Worm (Caenorhabditis elegans) whole organism, young adult: ENCODE results near the gene fbxa-182.

Source experiments
- B0035.1 ChIP-seq: sonication (generic microtip); optimal IDR thresholded peaks from 2 replicates; lab custom pipeline; 2016; ENCODE audit warnings: missing genetic modification characterization, mild to moderate bottlenecking, missing compliant biosample characterization, missing genotype, missing genetic modification reagents
- D2030.7 ChIP-seq: fragments of 200-800 bp; sonication (Bioruptor generic); IDR thresholded peaks from 2 replicates; pipeline ENCODE4 v1.3.6; 2022; ENCODE audit warnings: missing genetic modification reagents, missing genetic modification characterization, missing compliant biosample characterization
- F10E7.11 ChIP-seq: sonication (generic microtip); optimal IDR thresholded peaks from 2 replicates; lab custom pipeline; 2017; ENCODE audit warnings: mild to moderate bottlenecking, missing genetic modification characterization, moderate library complexity, missing compliant biosample characterization
- F22D6.2 ChIP-seq: sonication (generic microtip); optimal IDR thresholded peaks from 2 replicates; lab custom pipeline; 2016; ENCODE audit warnings: mild to moderate bottlenecking, missing genetic modification characterization, missing compliant biosample characterization
- F33H1.4 ChIP-seq: fragments of 200-800 bp; sonication (Bioruptor generic); IDR thresholded peaks from 2 replicates; pipeline ENCODE4 v1.3.6; 2022; ENCODE audit warnings: missing genetic modification reagents, missing genetic modification characterization, missing compliant biosample characterization
- F49E8.2 ChIP-seq: sonication (generic microtip); optimal IDR thresholded peaks from 3 replicates; lab custom pipeline; 2017; ENCODE audit warnings: missing genetic modification characterization, mild to moderate bottlenecking, missing compliant biosample characterization, antibody characterized with exemption, moderate library complexity; ENCODE audit not compliant: insufficient read depth
- F52B5.7 ChIP-seq: sonication (generic microtip); optimal IDR thresholded peaks from 2 replicates; lab custom pipeline; 2016; ENCODE audit warnings: mild to moderate bottlenecking, missing genetic modification characterization, missing compliant biosample characterization
- K11D2.4 ChIP-seq: fragments of 200-800 bp; sonication (Bioruptor generic); IDR thresholded peaks from 2 replicates; pipeline ENCODE4 v1.3.6; 2022; ENCODE audit warnings: missing genetic modification reagents, missing genetic modification characterization, missing compliant biosample characterization
- T26A5.8 ChIP-seq: sonication (generic microtip); optimal IDR thresholded peaks from 2 replicates; lab custom pipeline; 2016; ENCODE audit warnings: missing genetic modification characterization, missing compliant biosample characterization
- Y53F4B.3 ChIP-seq: fragments of 200-800 bp; sonication (Bioruptor generic); IDR thresholded peaks from 2 replicates; pipeline ENCODE4 v1.3.6; 2022; ENCODE audit warnings: missing genetic modification reagents, missing genetic modification characterization, missing compliant biosample characterization
- Y53G8AR.9 ChIP-seq: fragments of 200-800 bp; sonication (Bioruptor generic); conservative IDR thresholded peaks from 2 replicates; pipeline ENCODE4 v1.3.6; 2022; ENCODE audit warnings: missing genetic modification reagents, missing genetic modification characterization, missing compliant biosample characterization
- atf-7 ChIP-seq: sonication (generic microtip); optimal IDR thresholded peaks from 2 replicates; lab custom pipeline; 2017; ENCODE audit warnings: mild to moderate bottlenecking, missing genetic modification characterization, missing compliant biosample characterization
- athp-1 ChIP-seq: sonication (generic microtip); optimal IDR thresholded peaks from 2 replicates; lab custom pipeline; 2017; ENCODE audit warnings: mild to moderate bottlenecking, missing genetic modification characterization, missing compliant biosample characterization
- bed-1 ChIP-seq: fragments of 200-800 bp; sonication (Bioruptor generic); IDR thresholded peaks from 2 replicates; pipeline ENCODE4 v1.3.6; 2022; ENCODE audit warnings: missing genetic modification reagents, missing genetic modification characterization, missing compliant biosample characterization
- bed-2 ChIP-seq: fragments of 200-800 bp; sonication (Bioruptor generic); IDR thresholded peaks from 2 replicates; pipeline ENCODE4 v1.3.6; 2022; ENCODE audit warnings: missing genetic modification reagents, missing genetic modification characterization, missing compliant biosample characterization
- ceh-58 ChIP-seq: fragments of 200-800 bp; sonication (Bioruptor generic); IDR thresholded peaks from 2 replicates; pipeline ENCODE4 v1.3.6; 2022; ENCODE audit warnings: missing genetic modification characterization, missing compliant biosample characterization
- ceh-79 ChIP-seq: sonication (generic microtip); optimal IDR thresholded peaks from 2 replicates; lab custom pipeline; 2017; ENCODE audit warnings: mild to moderate bottlenecking, missing genetic modification characterization, missing compliant biosample characterization
- chd-7 ChIP-seq: sonication (generic microtip); optimal IDR thresholded peaks from 2 replicates; lab custom pipeline; 2016; ENCODE audit warnings: mild to moderate bottlenecking, missing genetic modification characterization, moderate library complexity, missing compliant biosample characterization
- egl-18 ChIP-seq: fragments of 200-800 bp; sonication (Bioruptor generic); IDR thresholded peaks from 2 replicates; pipeline ENCODE4 v1.3.6; 2022; ENCODE audit warnings: missing genetic modification reagents, missing genetic modification characterization, missing compliant biosample characterization
- fkh-3 ChIP-seq: sonication (generic microtip); optimal IDR thresholded peaks from 2 replicates; lab custom pipeline; 2016; ENCODE audit warnings: mild to moderate bottlenecking, missing genetic modification characterization, missing compliant biosample characterization
- hlh-26 ChIP-seq: fragments of 200-800 bp; sonication (Bioruptor generic); conservative IDR thresholded peaks from 2 replicates; pipeline ENCODE4 v1.3.6; 2022; ENCODE audit warnings: missing genetic modification reagents, missing genetic modification characterization, missing compliant biosample characterization
- hmg-1.2 ChIP-seq: fragments of 200-800 bp; sonication (Bioruptor generic); IDR thresholded peaks from 2 replicates; pipeline ENCODE4 v1.3.6; 2022; ENCODE audit warnings: missing genetic modification reagents, missing genetic modification characterization, missing compliant biosample characterization
- hrde-1 ChIP-seq: sonication (generic microtip); optimal IDR thresholded peaks from 2 replicates; lab custom pipeline; 2016; ENCODE audit warnings: missing genetic modification characterization, mild to moderate bottlenecking, missing compliant biosample characterization, moderate library complexity, missing genotype, missing genetic modification reagents, borderline replicate concordance
- lag-1 ChIP-seq: fragments of 200-800 bp; sonication (Bioruptor generic); IDR thresholded peaks from 2 replicates; pipeline ENCODE4 v1.3.6; 2022; ENCODE audit warnings: missing genetic modification reagents, missing genetic modification characterization, missing compliant biosample characterization
- lin-26 ChIP-seq: fragments of 200-800 bp; sonication (Bioruptor generic); IDR thresholded peaks from 2 replicates; pipeline ENCODE4 v1.3.6; 2022; ENCODE audit warnings: missing genetic modification reagents, missing genetic modification characterization, missing compliant biosample characterization
- lsl-1 ChIP-seq: fragments of 200-800 bp; sonication (Bioruptor generic); optimal IDR thresholded peaks from 2 replicates; lab custom pipeline; 2018; ENCODE audit warnings: mild to moderate bottlenecking, missing genetic modification characterization, moderate library complexity, missing compliant biosample characterization
- madf-6 ChIP-seq: fragments of 200-800 bp; sonication (Bioruptor generic); IDR thresholded peaks from 2 replicates; pipeline ENCODE4 v1.3.6; 2022; ENCODE audit warnings: missing genetic modification reagents, missing genetic modification characterization, missing compliant biosample characterization
- madf-8 ChIP-seq: fragments of 200-800 bp; sonication (Bioruptor generic); conservative IDR thresholded peaks from 2 replicates; pipeline ENCODE4 v1.3.6; 2022; ENCODE audit warnings: missing genetic modification reagents, missing genetic modification characterization, missing compliant biosample characterization
- mes-4 ChIP-seq: sonication (generic microtip); optimal IDR thresholded peaks from 2 replicates; lab custom pipeline; 2016; ENCODE audit warnings: missing genotype, missing genetic modification characterization, missing compliant biosample characterization
- mxl-1 ChIP-seq: sonication (generic microtip); optimal IDR thresholded peaks from 2 replicates; lab custom pipeline; 2016; ENCODE audit warnings: missing genetic modification characterization, missing compliant biosample characterization
- nfya-2 ChIP-seq: fragments of 200-800 bp; sonication (Bioruptor generic); IDR thresholded peaks from 2 replicates; pipeline ENCODE4 v1.3.6; 2022; ENCODE audit warnings: missing genetic modification reagents, missing genetic modification characterization, missing compliant biosample characterization
- nfyb-1 ChIP-seq: fragments of 200-800 bp; sonication (Bioruptor generic); IDR thresholded peaks from 2 replicates; pipeline ENCODE4 v1.3.6; 2022; ENCODE audit warnings: missing genetic modification reagents, missing genetic modification characterization, missing compliant biosample characterization
- pbrm-1 ChIP-seq: fragments of 200-800 bp; sonication (Bioruptor generic); IDR thresholded peaks from 2 replicates; pipeline ENCODE4 v1.3.6; 2022; ENCODE audit warnings: missing genetic modification reagents, missing genetic modification characterization, missing compliant biosample characterization
- pha-4 ChIP-seq: fragments of 150-350 bp; sonication (generic microtip); optimal IDR thresholded peaks from 2 replicates; lab custom pipeline; 2014; ENCODE audit warnings: missing biosample characterization, missing genetic modification reagents, missing genetic modification characterization
- repo-1 ChIP-seq: sonication (generic microtip); optimal IDR thresholded peaks from 2 replicates; lab custom pipeline; 2017; ENCODE audit warnings: mild to moderate bottlenecking, missing genetic modification characterization, missing compliant biosample characterization
- sdz-38 ChIP-seq: sonication (generic microtip); optimal IDR thresholded peaks from 2 replicates; lab custom pipeline; 2016; ENCODE audit warnings: missing genotype, missing genetic modification characterization, missing compliant biosample characterization
- sea-2 ChIP-seq: fragments of 200-800 bp; sonication (Bioruptor generic); IDR thresholded peaks from 2 replicates; pipeline ENCODE4 v1.3.6; 2022; ENCODE audit warnings: missing genetic modification characterization, missing compliant biosample characterization
- snpc-1.1 ChIP-seq: sonication (generic microtip); optimal IDR thresholded peaks from 2 replicates; lab custom pipeline; 2017; ENCODE audit warnings: missing genetic modification characterization, mild to moderate bottlenecking, missing compliant biosample characterization, antibody characterized with exemption, moderate library complexity, missing genotype, missing genetic modification reagents; ENCODE audit not compliant: insufficient read depth
- snpc-4 ChIP-seq, 5 experiments: fragments of 150-350 bp in 1 of 5; sonication (generic microtip) in 4 of 5; optimal IDR thresholded peaks; 2 replicates each; lab custom pipeline; 2014 to 2018; ENCODE audit warnings: missing genetic modification characterization in 5 of 5, missing biosample characterization in 3 of 5, antibody characterized with exemption in 2 of 5, mild to moderate bottlenecking in 2 of 5, missing compliant biosample characterization in 2 of 5, missing genotype in 2 of 5, moderate library complexity in 2 of 5, missing genetic modification reagents in 1 of 5
- somi-1 ChIP-seq: fragments of 200-800 bp; sonication (Bioruptor generic); optimal IDR thresholded peaks from 2 replicates; lab custom pipeline; 2018; ENCODE audit warnings: mild to moderate bottlenecking, missing genetic modification characterization, missing compliant biosample characterization
- sptf-2 ChIP-seq: fragments of 200-800 bp; sonication (Bioruptor generic); optimal IDR thresholded peaks from 2 replicates; lab custom pipeline; 2018; ENCODE audit warnings: mild to moderate bottlenecking, missing genetic modification characterization, missing compliant biosample characterization
- unc-130 ChIP-seq: sonication (generic microtip); optimal IDR thresholded peaks from 2 replicates; lab custom pipeline; 2016; ENCODE audit warnings: missing genetic modification reagents, missing genetic modification characterization, missing compliant biosample characterization
- unc-62 ChIP-seq: fragments of 150-350 bp; optimal IDR thresholded peaks from 2 replicates; lab custom pipeline; 2014; ENCODE audit warnings: missing biosample characterization, missing genetic modification reagents, missing genetic modification characterization
- zfh-2 ChIP-seq: fragments of 200-800 bp; sonication (Bioruptor generic); conservative IDR thresholded peaks from 2 replicates; pipeline ENCODE4 v1.3.6; 2022; ENCODE audit warnings: missing genetic modification reagents, missing genetic modification characterization, missing compliant biosample characterization
- ztf-25 ChIP-seq: fragments of 200-800 bp; sonication (Bioruptor generic); IDR thresholded peaks from 2 replicates; pipeline ENCODE4 v1.3.6; 2022; ENCODE audit warnings: missing genetic modification reagents, missing genetic modification characterization, missing compliant biosample characterization
- ztf-28 ChIP-seq: fragments of 200-800 bp; sonication (Bioruptor generic); IDR thresholded peaks from 2 replicates; pipeline ENCODE4 v1.3.6; 2022; ENCODE audit warnings: missing genetic modification reagents, missing genetic modification characterization, missing compliant biosample characterization
- ztf-3 ChIP-seq: fragments of 200-800 bp; sonication (Bioruptor generic); optimal IDR thresholded peaks from 2 replicates; lab custom pipeline; 2018; ENCODE audit warnings: mild to moderate bottlenecking, missing genetic modification characterization, missing compliant biosample characterization
- ztf-6 ChIP-seq: fragments of 200-800 bp; sonication (Bioruptor generic); IDR thresholded peaks from 2 replicates; pipeline ENCODE4 v1.3.6; 2022; ENCODE audit warnings: missing genetic modification reagents, missing genetic modification characterization, missing compliant biosample characterization

The fbxa-182 gene

ce11 chrII:2450990-2451389 is 38.4 kb upstream of the fbxa-182 start (continued):
- TF ChIP-seq ztf-3 (GFP tag; lab: Kevin White, UChicago) (no peak), ztf-28 (GFP tag; lab: Robert Waterston, UW) (peak; percentile 96), sea-2 (GFP tag; lab: Robert Waterston, UW) (0 out of 2 replicates have a peak, but pooled peaks have one; percentile 39), bed-2 (peak; percentile 93), somi-1 (GFP tag; lab: Kevin White, UChicago) (peak; percentile 9), pha-4 (tag; lab: Kevin White, UChicago) (no peak), nfyb-1 (GFP tag; lab: Robert Waterston, UW) (peak; percentile 66; the same call in 1 of the 2 replicates), atf-7 (tag; lab: Kevin White, UChicago) (no peak), T26A5.8 (tag; lab: Kevin White, UChicago) (no peak), F49E8.2 (tag; lab: Kevin White, UChicago) (peak; percentile 37), F52B5.7 (tag; lab: Kevin White, UChicago) (peak; percentile 15), athp-1 (tag; lab: Kevin White, UChicago) (peak; percentile 84), fkh-3 (tag; lab: Kevin White, UChicago) (no peak), Y53F4B.3 (GFP tag; lab: Robert Waterston, UW) (no peak), repo-1 (tag; lab: Kevin White, UChicago) (no peak), F33H1.4 (GFP tag; lab: Robert Waterston, UW) (peak; percentile 75), egl-18 (0 out of 2 replicates have a peak, but pooled peaks have one; percentile 13), sdz-38 (no peak), unc-62 (GFP tag; lab: Kevin White, UChicago) (no peak), lsl-1 (GFP tag; lab: Kevin White, UChicago) (peak; percentile 84), K11D2.4 (GFP tag; lab: Robert Waterston, UW) (peak; percentile 73), sptf-2 (GFP tag; lab: Kevin White, UChicago) (no peak), snpc-4 (GFP tag; optimal IDR thresholded peaks at IDR 0.05; lab: Kevin White, UChicago) (no peak), snpc-4 (tag; optimal IDR thresholded peaks at IDR 0.05; lab: Kevin White, UChicago) (peak in 2 of 4 experiments; percentile 2 to 36), unc-130 (GFP tag; lab: Kevin White, UChicago) (peak; percentile 87), ceh-58 (GFP tag; lab: Robert Waterston, UW) (no peak), lin-26 (peak; percentile 43; the same call in 1 of the 2 replicates), D2030.7 (GFP tag; lab: Robert Waterston, UW) (peak; percentile 95), lag-1 (GFP tag; lab: Robert Waterston, UW) (no peak), snpc-1.1 (tag; lab: Kevin White, UChicago) (no peak), ztf-25 (GFP tag; lab: Robert Waterston, UW) (peak; percentile 95), B0035.1 (tag; lab: Kevin White, UChicago) (no peak), ztf-6 (GFP tag; lab: Robert Waterston, UW) (peak; percentile 84; the same call in 1 of the 2 replicates), chd-7 (tag; lab: Kevin White, UChicago) (peak; percentile 25), zfh-2 (GFP tag; lab: Robert Waterston, UW) (peak; percentile 71; the same call in 1 of the 2 replicates), mes-4 (no peak), bed-1 (GFP tag; lab: Robert Waterston, UW) (0 out of 2 replicates have a peak, but pooled peaks have one; percentile 83), madf-8 (GFP tag; lab: Robert Waterston, UW) (peak; percentile 99), mxl-1 (tag; lab: Kevin White, UChicago) (no peak), hlh-26 (GFP tag; lab: Robert Waterston, UW) (no peak), hmg-1.2 (peak; percentile 68), F10E7.11 (tag; lab: Kevin White, UChicago) (no peak), nfya-2 (GFP tag; lab: Robert Waterston, UW) (no peak), ceh-79 (tag; lab: Kevin White, UChicago) (no peak), pbrm-1 (peak; percentile 84), Y53G8AR.9 (peak; percentile 91), hrde-1 (tag; lab: Kevin White, UChicago) (peak; percentile 55), madf-6 (peak; percentile 100), F22D6.2 (tag; lab: Kevin White, UChicago) (no peak)
